Worm (Caenorhabditis elegans) whole organism, L1 larva: ENCODE measurements around the gene C04E6.4.

ENCODE experiments used
- alr-1 ChIP-seq: fragments of 200-800 bp; sonication (Bioruptor generic); optimal IDR thresholded peaks from 2 replicates; lab custom pipeline; 2018; ENCODE audit warnings: borderline replicate concordance, mild to moderate bottlenecking, missing genetic modification characterization, missing compliant biosample characterization
- ama-1 ChIP-seq: fragments of 150-350 bp; optimal IDR thresholded peaks from 2 replicates; lab custom pipeline; 2014
- ceh-82 ChIP-seq, 3 experiments: fragments of 150-350 bp in 1 of 3; sonication (generic microtip) in 2 of 3; optimal IDR thresholded peaks; 2 replicates each; lab custom pipeline; 2014 to 2017; ENCODE audit warnings: missing biosample characterization in 3 of 3, missing genetic modification characterization in 3 of 3
- ceh-88 ChIP-seq: fragments of 200-800 bp; sonication (Bioruptor generic); IDR thresholded peaks from 2 replicates; pipeline ENCODE4 v1.3.6; 2022; ENCODE audit warnings: missing genetic modification characterization, missing compliant biosample characterization
- elt-3 ChIP-seq, 6 experiments: fragments of 150-350 bp in 1 of 6; sonication (generic microtip); optimal IDR thresholded peaks; 2 replicates each; lab custom pipeline; 2017 to 2018; ENCODE audit warnings: missing biosample characterization in 6 of 6, missing genetic modification characterization in 6 of 6, inconsistent platforms in 1 of 6
- fos-1 ChIP-seq: fragments of 150-350 bp; optimal IDR thresholded peaks from 2 replicates; lab custom pipeline; 2014; ENCODE audit warnings: missing biosample characterization, missing genetic modification characterization
- lin-39 ChIP-seq: fragments of 150-350 bp; optimal IDR thresholded peaks from 2 replicates; lab custom pipeline; 2014; ENCODE audit warnings: missing biosample characterization, missing genetic modification reagents, missing genetic modification characterization
- lir-3 ChIP-seq: sonication (generic microtip); optimal IDR thresholded peaks from 2 replicates; lab custom pipeline; 2016; ENCODE audit warnings: mild to moderate bottlenecking, missing genetic modification characterization, moderate library complexity, missing compliant biosample characterization; ENCODE audit not compliant: poor library complexity
- nhr-19 ChIP-seq: fragments of 200-800 bp; sonication (Bioruptor generic); conservative IDR thresholded peaks from 2 replicates; pipeline ENCODE4 v1.3.6; 2022; ENCODE audit warnings: missing genetic modification characterization, missing compliant biosample characterization
- nhr-237 ChIP-seq: fragments of 150-350 bp; optimal IDR thresholded peaks from 2 replicates; lab custom pipeline; 2014; ENCODE audit warnings: missing biosample characterization, missing genetic modification characterization
- tbx-2 ChIP-seq: sonication (generic microtip); optimal IDR thresholded peaks from 2 replicates; lab custom pipeline; 2016; ENCODE audit warnings: missing genetic modification characterization, missing compliant biosample characterization
- unc-130 ChIP-seq: fragments of 150-350 bp; optimal IDR thresholded peaks from 2 replicates; lab custom pipeline; 2017; ENCODE audit warnings: missing biosample characterization, missing genetic modification characterization, inconsistent platforms
- unc-62 ChIP-seq: fragments of 150-350 bp; optimal IDR thresholded peaks from 2 replicates; lab custom pipeline; 2014; ENCODE audit warnings: missing biosample characterization, missing genetic modification reagents, missing genetic modification characterization
- zag-1 ChIP-seq: fragments of 150-350 bp; optimal IDR thresholded peaks from 2 replicates; lab custom pipeline; 2014; ENCODE audit warnings: missing biosample characterization, missing genetic modification characterization

ce11 chrV:5871759-5872158, 35.4 kb upstream of the C04E6.4 start, which contains the start of gene C02G6.2:
- no peak for TF ChIP-seq unc-130 (tag; lab: Kevin White, UChicago)
- TF ChIP-seq ama-1 (lab: Kevin White, UChicago): no peak
- TF ChIP-seq fos-1 (tag; lab: Kevin White, UChicago): no peak
- TF ChIP-seq zag-1: no peak
- no peak for TF ChIP-seq nhr-19 (GFP tag; lab: Robert Waterston, UW)
- no peak for TF ChIP-seq ceh-88 (GFP tag; lab: Robert Waterston, UW)
- no peak for TF ChIP-seq lin-39 (tag; lab: Kevin White, UChicago)
- TF ChIP-seq tbx-2: no peak
- no peak for TF ChIP-seq unc-62
- no peak for TF ChIP-seq nhr-237 (tag; lab: Kevin White, UChicago)
- TF ChIP-seq elt-3 (tag; optimal IDR thresholded peaks at IDR 0.05; lab: Kevin White, UChicago): no peak
- TF ChIP-seq alr-1 (tag; lab: Kevin White, UChicago): no peak
- no peak for TF ChIP-seq lir-3 (tag; lab: Kevin White, UChicago)
- no peak for TF ChIP-seq ceh-82 (tag; optimal IDR thresholded peaks at IDR 0.05; lab: Kevin White, UChicago)
